Fruit fly (Drosophila melanogaster) ovary, adult (tissue): ENCODE data around the gene Lmpt.
A peak's percentile ranks its signal among the peaks of the same experiment; 100 is the strongest.

Experiments used
- CG17801 ChIP-seq: fragments of 200-800 bp; optimal IDR thresholded peaks from 2 replicates; lab custom pipeline; 2019; ENCODE audit warnings: missing biosample characterization, mild to moderate bottlenecking, missing genetic modification characterization, moderate library complexity; ENCODE audit not compliant: partially characterized antibody

Gene Lmpt

dm6 chr3L:16956768-16957533 lies 91.9 kb downstream of the Lmpt start:
- no peak for TF ChIP-seq CG17801 (GFP tag; lab: Kevin White, UChicago)

- TF ChIP-seq CG17801 (GFP tag; lab: Kevin White, UChicago) = no peak
Measured at dm6 chr3L:16957534-16958396, 92.7 kb downstream of the Lmpt start, which contains the start of gene Cpr73D. Cpr73D (minus strand) TSS chr3L:16957689.

- TF ChIP-seq CG17801 (GFP tag; lab: Kevin White, UChicago) = no peak
Measured at dm6 chr3L:16958397-16959080, 93.4 kb downstream of the Lmpt start.

- peak; percentile 71 for TF ChIP-seq CG17801 (GFP tag; lab: Kevin White, UChicago)
Measured at dm6 chr3L:16969652-16970109, 104.6 kb downstream of the Lmpt start, which contains the start of gene Exn. Exn (plus strand) TSS chr3L:16970013.

- TF ChIP-seq CG17801 (GFP tag; lab: Kevin White, UChicago) = no peak
Measured at dm6 chr3L:16971611-16972359, 106.7 kb downstream of the Lmpt start.
